Fruit fly (Drosophila melanogaster) whole organism, prepupa: ENCODE results near the gene CG44006.

ENCODE experiments used
- CG10631 ChIP-seq: fragments of 200-800 bp; sonication (Bioruptor generic); optimal IDR thresholded peaks from 2 replicates; lab custom pipeline; 2016; ENCODE audit warnings: missing biosample characterization, missing genetic modification characterization
- CG11902 ChIP-seq: fragments of 200-800 bp; sonication (Bioruptor generic); optimal IDR thresholded peaks from 3 replicates; lab custom pipeline; 2016; ENCODE audit warnings: missing biosample characterization, missing genetic modification characterization
- CG31627 ChIP-seq: fragments of 200-800 bp; sonication (Bioruptor generic); optimal IDR thresholded peaks from 3 replicates; lab custom pipeline; 2016; ENCODE audit warnings: missing biosample characterization, missing genetic modification characterization
- CG32006 ChIP-seq: fragments of 200-800 bp; sonication (Bioruptor generic); optimal IDR thresholded peaks from 3 replicates; lab custom pipeline; 2017; ENCODE audit warnings: missing biosample characterization, mild to moderate bottlenecking, missing genetic modification characterization
- CG34406 ChIP-seq: fragments of 200-800 bp; sonication (Bioruptor generic); optimal IDR thresholded peaks from 3 replicates; lab custom pipeline; 2016; ENCODE audit warnings: missing biosample characterization, missing genetic modification characterization
- CG9139 ChIP-seq: fragments of 200-800 bp; sonication (Bioruptor generic); optimal IDR thresholded peaks from 3 replicates; lab custom pipeline; 2017; ENCODE audit warnings: missing biosample characterization, mild to moderate bottlenecking, missing genetic modification characterization
- Gug ChIP-seq: fragments of 200-800 bp; sonication (Bioruptor generic); IDR thresholded peaks from 2 replicates; pipeline ENCODE4 v1.3.6; 2022; ENCODE audit warnings: missing biosample characterization, missing genetic modification characterization
- Hr39 ChIP-seq: fragments of 200-800 bp; sonication (Bioruptor generic); optimal IDR thresholded peaks from 2 replicates; lab custom pipeline; 2016; ENCODE audit warnings: missing biosample characterization, missing genetic modification characterization
- Lpt ChIP-seq: fragments of 200-800 bp; sonication (Bioruptor generic); optimal IDR thresholded peaks from 3 replicates; lab custom pipeline; 2016; ENCODE audit warnings: missing biosample characterization, missing genetic modification characterization
- OdsH ChIP-seq: fragments of 200-800 bp; sonication (Bioruptor generic); optimal IDR thresholded peaks from 3 replicates; lab custom pipeline; 2016; ENCODE audit warnings: missing biosample characterization, missing genetic modification characterization
- Smox ChIP-seq: fragments of 200-800 bp; sonication (Bioruptor generic); optimal IDR thresholded peaks from 3 replicates; lab custom pipeline; 2016; ENCODE audit warnings: missing biosample characterization, missing genetic modification characterization
- acj6 ChIP-seq: fragments of 200-800 bp; sonication (Bioruptor generic); optimal IDR thresholded peaks from 3 replicates; lab custom pipeline; 2016; ENCODE audit warnings: missing biosample characterization, missing genetic modification characterization
- ss ChIP-seq, 2 experiments: fragments of 200-800 bp; sonication (Bioruptor generic); optimal IDR thresholded peaks; 2 replicates in 1 of 2; 3 replicates in 1 of 2; lab custom pipeline; 2017 to 2018; ENCODE audit warnings: mild to moderate bottlenecking in 2 of 2, missing biosample characterization in 2 of 2, missing genetic modification characterization in 2 of 2, moderate library complexity in 1 of 2

DNA sequence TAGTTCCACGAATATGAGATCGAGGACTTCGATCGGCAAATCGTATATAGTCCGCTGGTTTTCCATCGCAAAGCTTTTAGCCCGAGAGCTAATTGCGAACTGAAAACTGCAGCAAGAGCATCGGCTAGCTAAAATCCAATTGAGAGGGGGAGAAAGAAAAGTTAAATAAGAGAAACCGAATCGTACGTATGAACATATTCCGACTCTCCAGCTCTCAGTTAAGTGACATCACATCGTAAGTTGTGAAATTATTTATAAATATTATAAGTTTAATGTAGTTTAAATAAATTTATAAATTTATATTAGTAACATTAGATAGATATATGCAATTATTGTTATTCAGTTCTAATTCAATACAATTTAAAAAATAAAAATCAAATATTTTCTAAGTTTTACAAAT, at the start of gene CG44006:
- TF ChIP-seq ss (GFP tag; optimal IDR thresholded peaks at IDR 0.05; lab: Kevin White, UChicago) (no peak), Gug (GFP tag; lab: Robert Waterston, UW) (no peak), Smox (GFP tag; lab: Kevin White, UChicago) (no peak), acj6 (GFP tag; lab: Kevin White, UChicago) (no peak), CG32006 (GFP tag; lab: Kevin White, UChicago) (no peak), Lpt (GFP tag; lab: Kevin White, UChicago) (no peak), CG10631 (GFP tag; lab: Kevin White, UChicago) (no peak), Hr39 (GFP tag; lab: Kevin White, UChicago) (no peak), CG34406 (GFP tag; lab: Kevin White, UChicago) (no peak), OdsH (GFP tag; lab: Kevin White, UChicago) (no peak), CG11902 (GFP tag; lab: Kevin White, UChicago) (no peak), CG31627 (GFP tag; lab: Kevin White, UChicago) (no peak), CG9139 (GFP tag; lab: Kevin White, UChicago) (no peak)
